Worm (Caenorhabditis elegans): ENCODE results near the gene DC2.5.

DNA sequence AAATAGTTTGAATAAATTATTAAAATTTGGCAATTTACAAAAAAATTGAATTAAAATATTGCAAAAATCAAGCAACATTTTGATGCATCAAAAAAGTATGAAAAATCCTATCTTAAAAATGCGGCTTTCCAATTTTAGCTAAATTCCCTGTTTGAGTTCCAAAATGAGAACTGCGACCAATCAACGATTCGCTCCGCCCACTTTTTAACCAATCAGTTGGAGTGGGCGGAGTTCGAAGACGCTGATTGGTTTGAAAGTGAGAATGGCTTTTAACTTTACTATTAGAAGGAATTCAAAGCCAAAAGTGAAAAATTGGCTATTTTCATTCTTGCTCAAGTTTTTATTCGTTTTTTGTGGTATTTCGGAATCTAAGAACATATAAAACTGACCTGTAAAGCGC lies 35.0 kb upstream of the DC2.5 start:
- TF ChIP-seq F37D6.2 (tag; optimal IDR thresholded peaks at IDR 0.05) (no peak), snpc-4 (tag; optimal IDR thresholded peaks at IDR 0.05) (no peak), ztf-11 (tag; optimal IDR thresholded peaks at IDR 0.05) (no peak), nhr-10 (tag; optimal IDR thresholded peaks at IDR 0.05) (no peak), unc-62 (GFP tag; optimal IDR thresholded peaks at IDR 0.05 in 1 of 2) (no peak), unc-62 (tag; optimal IDR thresholded peaks at IDR 0.05) (no peak), daf-12 (tag; optimal IDR thresholded peaks at IDR 0.05) (no peak), nhr-28 (tag; optimal IDR thresholded peaks at IDR 0.05) (no peak)

Data from whole organism, L4 larva.